Worm (Caenorhabditis elegans) whole organism, late embryonic: Measurements from ENCODE around the gene immp-2.

Experiments used
- ama-1 ChIP-seq: fragments of 150-350 bp; optimal IDR thresholded peaks from 2 replicates; lab custom pipeline; 2014
- ceh-22 ChIP-seq: sonication (generic microtip); optimal IDR thresholded peaks from 2 replicates; lab custom pipeline; 2017; ENCODE audit warnings: missing biosample characterization, missing genetic modification characterization
- ceh-34 ChIP-seq: sonication (generic microtip); optimal IDR thresholded peaks from 2 replicates; lab custom pipeline; 2016; ENCODE audit warnings: mild to moderate bottlenecking, missing genetic modification characterization, missing compliant biosample characterization
- ets-4 ChIP-seq: sonication (generic microtip); optimal IDR thresholded peaks from 2 replicates; lab custom pipeline; 2016; ENCODE audit warnings: missing genetic modification characterization, missing compliant biosample characterization
- fkh-10 ChIP-seq: fragments of 150-350 bp; optimal IDR thresholded peaks from 2 replicates; lab custom pipeline; 2014; ENCODE audit warnings: missing biosample characterization, missing genetic modification reagents, missing genetic modification characterization
- nhr-11 ChIP-seq: fragments of 150-350 bp; optimal IDR thresholded peaks from 2 replicates; lab custom pipeline; 2014; ENCODE audit warnings: missing biosample characterization, missing genetic modification characterization
- pat-9 ChIP-seq: fragments of 200-800 bp; sonication (Bioruptor generic); optimal IDR thresholded peaks from 2 replicates; lab custom pipeline; 2018; ENCODE audit warnings: mild to moderate bottlenecking, missing genetic modification characterization, moderate library complexity, missing compliant biosample characterization
- tbx-2 ChIP-seq: sonication (generic microtip); optimal IDR thresholded peaks from 2 replicates; lab custom pipeline; 2016; ENCODE audit warnings: missing genetic modification characterization, missing compliant biosample characterization
- unc-42 ChIP-seq: sonication (generic microtip); optimal IDR thresholded peaks from 2 replicates; lab custom pipeline; 2016; ENCODE audit warnings: missing genotype, missing genetic modification characterization, missing compliant biosample characterization
- unc-86 ChIP-seq: sonication (generic microtip); optimal IDR thresholded peaks from 2 replicates; lab custom pipeline; 2016; ENCODE audit warnings: missing genetic modification characterization, missing compliant biosample characterization

DNA sequence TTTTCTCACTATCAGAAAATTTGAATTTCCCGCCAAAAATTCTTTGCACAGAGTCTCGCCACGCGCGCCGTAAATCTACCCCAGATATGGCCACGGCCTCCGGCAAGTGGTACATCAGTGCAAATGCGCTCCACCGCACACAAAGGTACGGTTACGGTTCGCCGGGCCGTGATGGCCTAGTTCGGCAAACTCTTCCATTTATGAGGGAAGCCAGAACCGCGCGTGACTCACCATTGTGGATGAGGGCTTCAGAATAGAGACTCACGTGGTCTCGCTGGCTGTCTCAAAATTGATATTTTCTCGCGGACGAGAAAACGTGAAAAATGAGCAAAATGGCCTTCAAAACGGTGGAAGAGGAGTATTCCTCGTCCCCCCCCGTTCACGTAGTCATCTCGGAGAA lies 14.1 kb upstream of the immp-2 start:
- TF ChIP-seq ama-1 (lab: Kevin White, UChicago) (no peak), ceh-22 (tag; lab: Kevin White, UChicago) (no peak), ets-4 (tag; lab: Kevin White, UChicago) (no peak), pat-9 (no peak), ceh-34 (tag; lab: Kevin White, UChicago) (no peak), unc-42 (no peak), nhr-11 (tag; lab: Kevin White, UChicago) (no peak), tbx-2 (no peak), fkh-10 (GFP tag; lab: Kevin White, UChicago) (no peak), unc-86 (tag; lab: Kevin White, UChicago) (no peak)
